Worm (Caenorhabditis elegans): ENCODE results near the gene K08F8.7.

DNA sequence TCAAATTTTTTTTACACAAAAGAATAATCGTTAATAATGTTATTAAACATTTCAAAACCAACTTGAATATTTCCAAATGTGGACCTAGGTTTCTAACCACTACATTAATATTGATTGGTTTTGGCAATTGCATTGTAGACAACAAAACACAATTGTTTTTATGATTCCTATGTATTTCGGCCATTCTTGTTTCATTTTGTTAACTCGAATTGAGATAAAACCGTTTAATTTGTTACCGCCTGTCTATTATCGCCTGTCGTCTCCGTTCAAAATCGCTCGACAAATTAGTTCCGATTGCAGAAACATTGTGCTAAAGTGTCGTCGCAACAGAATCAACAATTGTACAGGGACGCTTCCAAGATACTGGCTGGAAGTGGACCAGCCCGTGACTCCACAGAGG is 15.5 kb upstream of the K08F8.7 start, which contains the start of gene let-19:
- no peak for TF ChIP-seq unc-62 (GFP tag; optimal IDR thresholded peaks at IDR 0.05 in 1 of 2)
- no peak for TF ChIP-seq unc-62 (tag; optimal IDR thresholded peaks at IDR 0.05)
- no peak for TF ChIP-seq jun-1 (tag; optimal IDR thresholded peaks at IDR 0.05)
- TF ChIP-seq mdt-29 (GFP tag; IDR thresholded peaks at IDR 0.05), result no peak
- TF ChIP-seq aha-1 (tag), result no peak
- TF ChIP-seq unc-39 (tag; optimal IDR thresholded peaks at IDR 0.05), result no peak
- no peak for TF ChIP-seq dpl-1 (GFP tag; optimal IDR thresholded peaks at IDR 0.05)
- no peak for TF ChIP-seq ama-1 (optimal IDR thresholded peaks at IDR 0.05)
- no peak for TF ChIP-seq dve-1 (tag; optimal IDR thresholded peaks at IDR 0.05; ENCODE audit: insufficient read depth)
- TF ChIP-seq daf-16 (GFP tag; optimal IDR thresholded peaks at IDR 0.05), result no peak
- TF ChIP-seq daf-16 (tag; optimal IDR thresholded peaks at IDR 0.05), result no peak
- no peak for TF ChIP-seq snpc-4 (tag; optimal IDR thresholded peaks at IDR 0.05)
- TF ChIP-seq fos-1 (tag; optimal IDR thresholded peaks at IDR 0.05), result no peak

All from whole organism, L4 larva.